Worm (Caenorhabditis elegans) whole organism, late embryonic: Measurements from ENCODE around the gene Y49F6B.2.

Experiments
- ama-1 ChIP-seq: fragments of 150-350 bp; optimal IDR thresholded peaks from 2 replicates; lab custom pipeline; 2014
- eyg-1 ChIP-seq: sonication (generic microtip); optimal IDR thresholded peaks from 2 replicates; lab custom pipeline; 2016; ENCODE audit warnings: missing genotype, missing genetic modification characterization, missing compliant biosample characterization
- lin-11 ChIP-seq: fragments of 200-800 bp; sonication (Bioruptor generic); optimal IDR thresholded peaks from 2 replicates; lab custom pipeline; 2018; ENCODE audit warnings: mild to moderate bottlenecking, missing genetic modification characterization, missing compliant biosample characterization
- nfya-1 ChIP-seq: sonication (generic microtip); optimal IDR thresholded peaks from 2 replicates; lab custom pipeline; 2017; ENCODE audit warnings: missing genetic modification characterization, mild to moderate bottlenecking, missing compliant biosample characterization, antibody characterized with exemption, moderate library complexity
- sox-4 ChIP-seq: sonication (generic microtip); optimal IDR thresholded peaks from 2 replicates; lab custom pipeline; 2017; ENCODE audit warnings: mild to moderate bottlenecking, missing genetic modification characterization, inconsistent platforms, missing compliant biosample characterization
- zip-5 ChIP-seq: sonication (generic microtip); optimal IDR thresholded peaks from 2 replicates; lab custom pipeline; 2016; ENCODE audit warnings: missing genetic modification characterization, missing compliant biosample characterization

ce11 chrII:3516175-3516574 is 13.4 kb downstream of the Y49F6B.2 start:
- TF ChIP-seq eyg-1 (tag; lab: Kevin White, UChicago), result no peak
- TF ChIP-seq ama-1, result no peak
- TF ChIP-seq zip-5 (tag; lab: Kevin White, UChicago), result no peak
- TF ChIP-seq lin-11 (tag; lab: Kevin White, UChicago), result no peak
- no peak for TF ChIP-seq nfya-1 (tag; lab: Kevin White, UChicago)
- no peak for TF ChIP-seq sox-4 (tag; lab: Kevin White, UChicago)
